Fruit fly (Drosophila melanogaster): ENCODE data around the gene CG43233.

Gene CG43233

DNA sequence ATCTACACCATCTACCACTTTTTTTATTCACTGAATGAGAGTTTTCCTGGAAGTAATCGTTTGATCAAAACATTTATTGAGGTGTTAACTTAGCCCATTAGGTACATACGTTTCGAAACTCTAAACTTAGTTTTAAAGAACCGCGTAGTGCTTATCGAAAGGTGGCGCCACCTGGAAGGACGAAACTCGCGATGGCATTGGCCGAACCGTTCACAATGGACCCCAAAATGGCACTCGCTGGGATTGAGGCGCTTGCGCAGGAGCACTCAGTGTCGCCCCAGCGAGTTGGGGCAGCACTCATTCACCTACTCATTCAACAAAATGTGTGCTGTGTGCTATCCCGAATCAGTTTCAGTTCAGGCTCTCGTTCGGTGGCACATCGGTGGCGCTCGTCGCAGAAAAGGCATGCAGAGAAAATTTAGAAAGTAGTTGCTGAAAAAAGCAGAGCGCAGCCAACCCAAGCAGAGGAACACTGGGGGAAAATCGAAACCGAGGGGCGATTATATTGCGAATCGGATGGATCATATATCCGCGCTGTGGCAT, 47.3 kb downstream of the CG43233 start, which contains the start of gene CG31688:
CG31688 (plus strand) TSS at position 346 of the 543 bp plus-strand sequence.
- TF ChIP-seq EcR (GFP tag; optimal IDR thresholded peaks at IDR 0.05), result no peak
- TF ChIP-seq usp (GFP tag; optimal IDR thresholded peaks at IDR 0.05), result no peak
- TF ChIP-seq Dll (optimal IDR thresholded peaks at IDR 0.05), result no peak
- no peak for TF ChIP-seq psq (optimal IDR thresholded peaks at IDR 0.05)
- no peak for TF ChIP-seq CG8478 (optimal IDR thresholded peaks at IDR 0.05)
- TF ChIP-seq pan (optimal IDR thresholded peaks at IDR 0.05), result no peak

DNA sequence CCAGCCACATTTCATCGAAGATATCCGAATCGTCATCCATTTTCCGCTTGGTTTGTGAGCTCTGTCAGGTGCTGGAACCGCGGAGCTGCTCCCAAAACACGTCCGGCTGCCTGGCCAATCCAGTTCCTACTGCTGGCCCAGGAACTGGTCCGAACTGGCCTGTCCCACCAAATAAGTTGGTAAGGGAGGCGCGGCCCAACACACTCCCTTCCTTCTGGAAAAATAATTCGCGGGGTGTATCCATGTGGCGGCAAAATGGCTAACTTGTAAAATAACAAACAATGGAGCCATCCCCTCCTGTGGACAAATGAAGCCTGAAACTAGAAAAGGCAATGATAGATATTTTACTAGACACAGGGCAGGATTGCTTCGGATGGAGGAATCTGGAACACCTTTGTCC, 48.6 kb downstream of the CG43233 start, which contains the start of gene CG15130:
CG15130 (minus strand) TSS at position 101 of the 400 bp plus-strand sequence.
- TF ChIP-seq Dll (optimal IDR thresholded peaks at IDR 0.05) (no peak), CG8478 (optimal IDR thresholded peaks at IDR 0.05) (no peak), usp (GFP tag; optimal IDR thresholded peaks at IDR 0.05) (no peak), psq (optimal IDR thresholded peaks at IDR 0.05) (no peak), pan (optimal IDR thresholded peaks at IDR 0.05) (no peak), EcR (GFP tag; optimal IDR thresholded peaks at IDR 0.05) (no peak)

All from whole organism.